Worm (Caenorhabditis elegans): Measurements from ENCODE around the gene ZK792.4.

The ZK792.4 gene

ce11 chrIV:11692071-11692673 is 10.4 kb upstream of the ZK792.4 start:
- TF ChIP-seq unc-62 (GFP tag; optimal IDR thresholded peaks at IDR 0.05), result no peak

DNA sequence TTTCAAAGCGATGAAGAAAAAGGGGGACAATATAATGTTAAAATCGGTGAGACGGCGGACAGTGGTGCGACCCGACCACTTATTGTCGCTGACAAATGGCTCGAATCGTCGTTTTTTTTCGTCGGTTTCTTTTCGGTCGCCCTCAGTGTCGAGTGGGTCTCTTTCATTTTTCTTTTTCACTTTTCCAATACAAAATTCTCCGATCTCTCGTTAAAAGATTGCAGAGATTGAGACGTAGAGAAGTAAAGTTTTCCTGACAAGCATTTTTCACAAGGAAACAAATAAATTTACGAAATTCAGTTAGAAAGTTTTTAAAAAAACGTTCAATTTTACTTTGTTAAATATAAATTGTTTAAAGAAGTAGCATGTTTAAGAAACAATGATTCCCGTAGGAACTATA is 9.7 kb upstream of the ZK792.4 start:
- TF ChIP-seq unc-62 (GFP tag; optimal IDR thresholded peaks at IDR 0.05), result no peak

DNA sequence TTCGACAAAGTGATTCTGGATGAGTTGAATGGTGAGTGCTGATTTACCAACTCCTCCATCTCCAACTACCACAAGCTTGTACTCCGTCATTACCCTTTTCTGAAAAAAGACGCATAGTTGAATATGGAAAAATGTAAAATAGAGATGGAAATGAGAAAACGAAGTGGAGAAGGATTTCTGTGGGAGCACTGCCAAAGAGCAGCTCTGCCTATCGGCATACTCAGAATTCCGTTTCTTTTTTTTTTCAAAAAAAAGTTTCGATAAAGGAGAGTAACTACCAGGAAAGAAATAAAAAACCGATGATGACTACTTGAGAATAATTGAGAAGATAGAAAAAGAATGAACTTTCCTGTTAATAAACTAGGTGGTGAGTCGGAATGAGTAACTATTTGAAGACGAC is 9.2 kb upstream of the ZK792.4 start, which contains the start of gene let-60:
Gene let-60, minus strand, starts transcription at position 101 of the 400 bp plus-strand sequence.
- no peak for TF ChIP-seq unc-62 (GFP tag; optimal IDR thresholded peaks at IDR 0.05)

DNA sequence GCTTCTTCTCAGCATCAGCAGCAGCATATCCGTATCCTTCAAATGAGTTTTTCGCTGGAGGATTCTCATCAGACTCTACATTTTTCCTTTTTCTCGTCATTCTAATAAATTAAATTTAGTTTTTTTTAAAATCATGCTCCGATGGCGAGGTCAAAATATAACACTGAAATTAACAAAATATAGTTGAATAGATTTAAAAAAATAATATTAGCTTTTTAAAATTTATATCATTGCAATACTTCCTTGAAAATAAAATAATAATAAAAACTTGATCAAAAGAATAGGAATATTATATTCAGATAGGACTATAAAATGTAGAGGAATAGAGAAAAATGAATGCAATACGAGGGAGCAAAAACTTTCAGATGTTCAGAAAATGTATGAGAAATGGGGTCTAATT is 6.2 kb upstream of the ZK792.4 start, which contains the start of gene ZK792.5:
Gene ZK792.5, minus strand, starts transcription at position 101 of the 400 bp plus-strand sequence.
- TF ChIP-seq unc-62 (GFP tag; optimal IDR thresholded peaks at IDR 0.05), result no peak

- no peak for TF ChIP-seq unc-62 (GFP tag; optimal IDR thresholded peaks at IDR 0.05)
These were observed 5.8 kb downstream of the ZK792.4 start, which contains the start of gene inx-9 for ce11 chrIV:11676054-11676453. TSS of gene inx-9 (plus strand) at chrIV:11676354.

DNA sequence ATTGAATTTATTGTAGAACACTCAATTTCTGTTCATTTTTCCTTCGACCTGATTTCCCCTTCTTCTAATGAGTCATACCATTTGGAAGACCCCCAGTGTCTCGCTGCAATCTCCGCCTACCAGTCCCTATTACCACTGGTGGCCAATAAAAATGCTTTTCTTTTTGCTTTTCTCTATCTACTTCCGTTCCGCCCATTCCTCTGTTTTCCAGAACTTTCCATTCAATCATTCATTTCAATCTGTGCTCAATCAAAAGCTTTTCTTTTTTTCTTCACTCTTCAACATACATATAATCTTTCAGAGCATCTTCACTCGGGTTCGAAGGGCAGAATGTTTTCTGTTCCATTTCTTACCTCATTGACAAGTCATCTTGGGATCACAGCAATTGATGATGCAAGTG is 8.3 kb downstream of the ZK792.4 start, which contains the start of gene inx-8:
Gene inx-8, plus strand, starts transcription at position 301 of the 400 bp plus-strand sequence.
- no peak for TF ChIP-seq unc-62 (GFP tag; optimal IDR thresholded peaks at IDR 0.05)

DNA sequence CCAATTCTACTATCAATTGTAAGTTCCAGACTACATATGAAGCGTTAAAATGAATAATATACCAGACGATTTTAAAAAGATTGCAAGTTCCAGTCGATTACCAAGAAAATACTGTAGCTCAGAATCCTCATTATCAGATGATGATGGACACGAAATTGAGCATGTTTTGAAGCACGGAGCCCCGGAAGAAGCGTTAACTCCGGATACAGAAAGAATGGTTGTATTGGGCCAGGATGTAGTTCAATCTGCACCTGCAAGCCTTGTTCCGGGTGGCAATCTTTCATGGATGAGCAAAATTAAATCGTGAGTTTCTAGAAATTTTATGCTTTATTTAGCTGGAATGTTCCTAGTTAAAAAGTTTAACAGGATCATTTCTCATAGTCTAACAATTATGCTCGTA is 13.8 kb downstream of the ZK792.4 start, which contains the start of gene atg-4.2:
Gene atg-4.2, plus strand, starts transcription at position 24 of the 400 bp plus-strand sequence.
- no peak for TF ChIP-seq unc-62 (GFP tag; optimal IDR thresholded peaks at IDR 0.05)

ce11 chrIV:11665010-11665409 is 16.8 kb downstream of the ZK792.4 start, which contains the start of gene ZK809.9:
TSS of gene ZK809.9 (plus strand) at chrIV:11665310.
- TF ChIP-seq unc-62 (GFP tag; optimal IDR thresholded peaks at IDR 0.05), result no peak

DNA sequence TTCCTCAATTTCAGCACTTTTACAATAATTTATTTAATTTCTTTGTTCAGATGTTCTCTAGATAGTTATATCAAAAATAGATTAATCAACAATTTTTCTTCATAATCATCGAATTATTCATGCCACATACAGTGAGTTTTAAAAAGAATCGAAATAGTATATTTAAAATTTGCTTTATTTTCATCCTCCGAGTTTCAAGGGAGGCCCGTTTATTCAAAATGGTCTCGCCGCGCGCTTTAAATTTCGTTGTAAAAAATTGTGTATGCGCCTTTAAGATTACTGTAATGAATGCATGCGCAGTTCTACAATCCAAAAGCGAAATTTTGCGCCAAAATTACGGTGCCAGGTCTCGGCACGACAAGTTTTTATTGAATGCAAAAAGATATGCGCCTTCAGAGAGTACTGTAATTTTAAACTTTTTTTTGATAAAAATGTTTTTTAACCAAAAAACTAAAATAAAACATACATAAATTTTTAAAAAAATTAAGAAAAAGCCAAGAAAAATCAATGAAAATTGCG is 22.0 kb downstream of the ZK792.4 start, which contains the start of gene ZK792.1:
Gene ZK792.1, plus strand, starts transcription at position 51 of the 519 bp plus-strand sequence.
- TF ChIP-seq unc-62 (GFP tag; optimal IDR thresholded peaks at IDR 0.05), result no peak

DNA sequence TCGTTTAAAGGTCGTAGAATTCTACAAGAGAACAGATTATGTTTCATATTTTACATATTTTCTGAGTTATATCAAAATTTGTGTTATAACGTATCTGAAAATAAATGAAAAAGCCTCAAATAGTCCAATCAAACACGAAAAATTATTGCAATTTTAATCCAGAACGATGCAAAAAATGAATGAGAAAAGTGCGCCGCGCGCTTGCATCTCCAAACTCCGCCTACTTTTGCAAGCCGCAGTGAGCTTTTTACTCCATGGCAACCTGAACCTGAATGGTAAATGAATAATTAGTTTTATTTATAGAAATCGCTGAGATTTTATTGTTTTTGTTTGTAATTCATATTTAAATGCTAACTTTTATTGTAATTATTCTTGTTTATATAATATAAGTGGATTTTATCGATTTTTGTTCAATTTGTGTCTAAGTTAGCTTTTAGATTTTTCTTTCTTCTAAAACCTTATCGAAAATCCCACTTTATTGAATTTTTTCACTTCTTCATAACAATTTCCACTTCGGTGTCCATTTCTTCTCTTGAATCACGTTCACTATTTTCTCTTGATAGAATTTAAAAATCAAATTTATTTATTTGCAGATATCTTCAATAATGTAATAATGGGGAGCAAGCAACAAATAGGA is 25.5 kb downstream of the ZK792.4 start, which contains the start of gene ZK809.5:
Gene ZK809.5, plus strand, starts transcription at position 587 of the 637 bp plus-strand sequence.
- no peak for TF ChIP-seq unc-62 (GFP tag; optimal IDR thresholded peaks at IDR 0.05)

ce11 chrIV:11655370-11655769 is 26.4 kb downstream of the ZK792.4 start, which contains the start of gene ent-1:
TSS of gene ent-1 (minus strand) at chrIV:11655470.
- TF ChIP-seq unc-62 (GFP tag; optimal IDR thresholded peaks at IDR 0.05), result no peak

ce11 chrIV:11651965-11652453 is 29.8 kb downstream of the ZK792.4 start, which contains the start of the genes acl-3 and ndub-6:
TSS of gene acl-3 (minus strand) at chrIV:11652023.
TSS of gene ndub-6 (plus strand) at chrIV:11652403.
- TF ChIP-seq unc-62 (GFP tag; optimal IDR thresholded peaks at IDR 0.05), result no peak

ce11 chrIV:11650344-11650743 is 31.5 kb downstream of the ZK792.4 start:
- TF ChIP-seq unc-62 (GFP tag; optimal IDR thresholded peaks at IDR 0.05), result no peak

- TF ChIP-seq unc-62 (GFP tag; optimal IDR thresholded peaks at IDR 0.05), result no peak
These were observed 32.8 kb downstream of the ZK792.4 start, which contains the start of gene ZK809.8 for ce11 chrIV:11649031-11649430. TSS of gene ZK809.8 (minus strand) at chrIV:11649064.

- no peak for TF ChIP-seq unc-62 (GFP tag; optimal IDR thresholded peaks at IDR 0.05)
These were observed 34.9 kb downstream of the ZK792.4 start for ce11 chrIV:11646908-11647307.

- TF ChIP-seq unc-62 (GFP tag; optimal IDR thresholded peaks at IDR 0.05), result no peak
These were observed 36.5 kb downstream of the ZK792.4 start for ce11 chrIV:11645354-11645753.
